Fruit fly (Drosophila melanogaster) whole organism, embryonic: ENCODE measurements around the gene LanB1.
A peak's percentile ranks its signal among the peaks of the same experiment; 100 is the strongest.

Source experiments
- ATbp ChIP-seq: fragments of 200-800 bp; sonication (Bioruptor generic); optimal IDR thresholded peaks from 2 replicates; lab custom pipeline; 2017; ENCODE audit warnings: missing biosample characterization, mild to moderate bottlenecking, missing genetic modification characterization, missing genetic modification reagents
- CG11093 ChIP-seq: fragments of 200-800 bp; sonication (Bioruptor generic); IDR thresholded peaks from 3 replicates; pipeline ENCODE4 v1.3.6; 2022; ENCODE audit warnings: missing biosample characterization, missing genetic modification characterization
- CG11504 ChIP-seq: fragments of 200-800 bp; sonication (Bioruptor generic); optimal IDR thresholded peaks from 3 replicates; lab custom pipeline; 2019; ENCODE audit warnings: missing biosample characterization, mild to moderate bottlenecking, missing genetic modification characterization, moderate library complexity
- CG12155 ChIP-seq: fragments of 200-800 bp; sonication (Bioruptor generic); optimal IDR thresholded peaks from 3 replicates; lab custom pipeline; 2016; ENCODE audit warnings: missing biosample characterization, missing genetic modification characterization
- CG15479 ChIP-seq: fragments of 200-800 bp; sonication (Bioruptor generic); optimal IDR thresholded peaks from 3 replicates; lab custom pipeline; 2019; ENCODE audit warnings: missing biosample characterization, mild to moderate bottlenecking, missing genetic modification characterization, moderate library complexity
- CG17361 ChIP-seq: fragments of 200-800 bp; sonication (Bioruptor generic); IDR thresholded peaks from 3 replicates; pipeline ENCODE4 v1.3.6; 2022; ENCODE audit warnings: missing biosample characterization, missing genetic modification characterization
- CG1792 ChIP-seq: fragments of 200-800 bp; sonication (Bioruptor generic); optimal IDR thresholded peaks from 2 replicates; lab custom pipeline; 2016; ENCODE audit warnings: missing biosample characterization, missing genetic modification characterization
- CG2199 ChIP-seq: fragments of 200-800 bp; sonication (Bioruptor generic); IDR thresholded peaks from 3 replicates; pipeline ENCODE4 v1.3.6; 2022; ENCODE audit warnings: missing biosample characterization, missing genetic modification characterization
- CG2712 ChIP-seq: fragments of 200-800 bp; optimal IDR thresholded peaks from 3 replicates; lab custom pipeline; 2019; ENCODE audit warnings: missing biosample characterization, mild to moderate bottlenecking, missing genetic modification characterization, moderate library complexity
- CG31441 ChIP-seq: fragments of 200-800 bp; sonication (Bioruptor generic); IDR thresholded peaks from 2 replicates; pipeline ENCODE4 v1.3.6; 2022; ENCODE audit warnings: missing biosample characterization, missing genetic modification characterization
- CG4282 ChIP-seq: fragments of 200-800 bp; sonication (Bioruptor generic); optimal IDR thresholded peaks from 2 replicates; lab custom pipeline; 2016; ENCODE audit warnings: missing biosample characterization, missing genetic modification characterization
- CG4328 ChIP-seq: fragments of 200-800 bp; sonication (Bioruptor generic); optimal IDR thresholded peaks from 3 replicates; lab custom pipeline; 2017; ENCODE audit warnings: missing biosample characterization, missing genetic modification reagents, missing genetic modification characterization
- CG8388 ChIP-seq: fragments of 200-800 bp; sonication (Bioruptor generic); optimal IDR thresholded peaks from 2 replicates; lab custom pipeline; 2019; ENCODE audit warnings: missing biosample characterization, mild to moderate bottlenecking, missing genetic modification characterization, moderate library complexity
- D19B ChIP-seq: fragments of 200-800 bp; sonication (Bioruptor generic); optimal IDR thresholded peaks from 2 replicates; lab custom pipeline; 2017; ENCODE audit warnings: missing biosample characterization, mild to moderate bottlenecking, missing genetic modification characterization
- Ets65A ChIP-seq: fragments of 200-800 bp; sonication (Bioruptor generic); peaks from one replicate; lab custom pipeline; 2016; ENCODE audit warnings: missing biosample characterization, missing genetic modification characterization
- Hsf ChIP-seq: fragments of 200-800 bp; sonication (Bioruptor generic); optimal IDR thresholded peaks from 3 replicates; lab custom pipeline; 2016; ENCODE audit warnings: missing biosample characterization, missing genetic modification characterization
- Nf-YB ChIP-seq: fragments of 200-800 bp; sonication (Bioruptor generic); optimal IDR thresholded peaks from 3 replicates; lab custom pipeline; 2019; ENCODE audit warnings: missing biosample characterization, mild to moderate bottlenecking, missing genetic modification characterization, moderate library complexity
- Oli ChIP-seq: fragments of 200-800 bp; sonication (Bioruptor generic); optimal IDR thresholded peaks from 2 replicates; lab custom pipeline; 2018; ENCODE audit warnings: missing biosample characterization, mild to moderate bottlenecking, missing genetic modification characterization, moderate library complexity
- Scr ChIP-seq: fragments of 200-800 bp; sonication (Bioruptor generic); IDR thresholded peaks from 2 replicates; pipeline ENCODE4 v1.3.6; 2022; ENCODE audit warnings: missing biosample characterization, missing genetic modification characterization; ENCODE audit not compliant: partially characterized antibody
- Sin3A ChIP-seq: fragments of >200 bp; optimal IDR thresholded peaks from 2 replicates; lab custom pipeline; 2018
- Sox102F ChIP-seq: fragments of 200-800 bp; sonication (Bioruptor generic); optimal IDR thresholded peaks from 2 replicates; lab custom pipeline; 2018; ENCODE audit warnings: missing biosample characterization, mild to moderate bottlenecking, missing genetic modification characterization, moderate library complexity
- Ssrp ChIP-seq: fragments of 200-800 bp; sonication (Bioruptor generic); optimal IDR thresholded peaks from 2 replicates; lab custom pipeline; 2018; ENCODE audit warnings: missing biosample characterization, mild to moderate bottlenecking, missing genetic modification characterization, moderate library complexity
- az2 ChIP-seq: fragments of 200-800 bp; sonication (Bioruptor generic); optimal IDR thresholded peaks from 3 replicates; lab custom pipeline; 2016; ENCODE audit warnings: missing biosample characterization, missing genetic modification characterization
- bigmax ChIP-seq: fragments of 200-800 bp; sonication (Bioruptor generic); optimal IDR thresholded peaks from 2 replicates; lab custom pipeline; 2018; ENCODE audit warnings: missing biosample characterization, mild to moderate bottlenecking, missing genetic modification characterization
- bsh ChIP-seq, 2 experiments: fragments of 200-800 bp; sonication (Bioruptor generic); optimal IDR thresholded peaks; 2 replicates each; lab custom pipeline; 2017 to 2018; ENCODE audit warnings: mild to moderate bottlenecking in 2 of 2, missing biosample characterization in 2 of 2, missing genetic modification characterization in 2 of 2, moderate library complexity in 1 of 2
- fd3F ChIP-seq: fragments of 200-800 bp; sonication (Bioruptor generic); optimal IDR thresholded peaks from 2 replicates; lab custom pipeline; 2018; ENCODE audit warnings: missing biosample characterization, mild to moderate bottlenecking, missing genetic modification characterization, moderate library complexity
- fd64A ChIP-seq: fragments of 200-800 bp; sonication (Bioruptor generic); optimal IDR thresholded peaks from 3 replicates; lab custom pipeline; 2018; ENCODE audit warnings: missing biosample characterization, mild to moderate bottlenecking, missing genetic modification characterization
- gcm ChIP-seq: fragments of 200-800 bp; sonication (Bioruptor generic); optimal IDR thresholded peaks from 2 replicates; lab custom pipeline; 2019; ENCODE audit warnings: missing biosample characterization, mild to moderate bottlenecking, missing genetic modification characterization, moderate library complexity
- grau ChIP-seq: fragments of 200-800 bp; optimal IDR thresholded peaks from 3 replicates; lab custom pipeline; 2019; ENCODE audit warnings: missing biosample characterization, mild to moderate bottlenecking, missing genetic modification characterization, moderate library complexity
- hkb ChIP-seq, 2 experiments: fragments of 200-800 bp in 1 of 2; fragments of >200 bp in 1 of 2; sonication (Bioruptor generic) in 1 of 2; IDR thresholded peaks in 1 of 2; optimal IDR thresholded peaks in 1 of 2; 2 replicates each; pipeline versions ENCODE4 v1.3.6 to Lab custom; 2017 to 2022; ENCODE audit warnings: missing biosample characterization in 1 of 2, missing genetic modification characterization in 1 of 2
- ind ChIP-seq: fragments of 200-800 bp; sonication (Bioruptor generic); optimal IDR thresholded peaks from 3 replicates; lab custom pipeline; 2016; ENCODE audit warnings: missing biosample characterization, missing genetic modification characterization
- ken ChIP-seq: fragments of 200-800 bp; sonication (Bioruptor generic); IDR thresholded peaks from 3 replicates; pipeline ENCODE4 v1.3.6; 2022; ENCODE audit warnings: missing biosample characterization, missing genetic modification characterization
- lilli ChIP-seq: fragments of 200-800 bp; sonication (Bioruptor generic); optimal IDR thresholded peaks from 3 replicates; lab custom pipeline; 2016; ENCODE audit warnings: missing biosample characterization, missing genetic modification characterization
- lola ChIP-seq, 3 experiments: fragments of >200 bp in 2 of 3; fragments of 200-800 bp in 1 of 3; sonication (Bioruptor generic) in 1 of 3; optimal IDR thresholded peaks; 2 replicates each; lab custom pipeline; 2017 to 2019; ENCODE audit warnings: missing biosample characterization in 3 of 3, missing genetic modification characterization in 3 of 3, mild to moderate bottlenecking in 1 of 3, moderate library complexity in 1 of 3
- nmo ChIP-seq: fragments of 200-800 bp; sonication (Bioruptor generic); optimal IDR thresholded peaks from 2 replicates; lab custom pipeline; 2018; ENCODE audit warnings: missing biosample characterization, mild to moderate bottlenecking, missing genetic modification characterization, moderate library complexity
- phol ChIP-seq: fragments of 200-800 bp; sonication (Bioruptor generic); optimal IDR thresholded peaks from 3 replicates; lab custom pipeline; 2018; ENCODE audit warnings: missing biosample characterization, mild to moderate bottlenecking, missing genetic modification characterization, moderate library complexity
- row ChIP-seq: fragments of 200-800 bp; sonication (Bioruptor generic); IDR thresholded peaks from 3 replicates; pipeline ENCODE4 v1.3.6; 2022; ENCODE audit warnings: missing biosample characterization, missing genetic modification characterization
- sc ChIP-seq, 3 experiments: fragments of >200 bp in 2 of 3; fragments of 200-800 bp in 1 of 3; sonication (Bioruptor generic) in 1 of 3; optimal IDR thresholded peaks; 2 replicates in 2 of 3; 3 replicates in 1 of 3; lab custom pipeline; 2017; ENCODE audit warnings: mild to moderate bottlenecking in 1 of 3, missing biosample characterization in 1 of 3, missing genetic modification characterization in 1 of 3, missing genetic modification reagents in 1 of 3
- sens ChIP-seq: fragments of 200-800 bp; sonication (Bioruptor generic); peaks from one replicate; lab custom pipeline; 2016; ENCODE audit warnings: missing biosample characterization, missing genetic modification characterization
- tgo ChIP-seq: fragments of 200-800 bp; sonication (Bioruptor generic); IDR thresholded peaks from 3 replicates; pipeline ENCODE4 v1.3.6; 2022; ENCODE audit warnings: missing biosample characterization, missing genetic modification characterization
- tin ChIP-seq: fragments of 200-800 bp; sonication (Bioruptor generic); optimal IDR thresholded peaks from 3 replicates; lab custom pipeline; 2016; ENCODE audit warnings: missing biosample characterization, missing genetic modification characterization
- trem ChIP-seq: fragments of 200-800 bp; optimal IDR thresholded peaks from 3 replicates; lab custom pipeline; 2019; ENCODE audit warnings: missing biosample characterization, mild to moderate bottlenecking, missing genetic modification characterization, moderate library complexity
- twi ChIP-seq: fragments of 200-800 bp; optimal IDR thresholded peaks from 2 replicates; lab custom pipeline; 2019; ENCODE audit warnings: missing biosample characterization, mild to moderate bottlenecking, missing genetic modification characterization, moderate library complexity
- tx ChIP-seq: fragments of 200-800 bp; sonication (Bioruptor generic); optimal IDR thresholded peaks from 2 replicates; lab custom pipeline; 2016; ENCODE audit warnings: missing biosample characterization, missing genetic modification characterization
- unc-4 ChIP-seq: fragments of 200-800 bp; sonication (Bioruptor generic); IDR thresholded peaks from 2 replicates; pipeline ENCODE4 v1.3.6; 2022; ENCODE audit warnings: missing biosample characterization, missing genetic modification characterization; ENCODE audit not compliant: partially characterized antibody
- unpg ChIP-seq: fragments of 200-800 bp; sonication (Bioruptor generic); optimal IDR thresholded peaks from 3 replicates; lab custom pipeline; 2018; ENCODE audit warnings: missing biosample characterization, mild to moderate bottlenecking, missing genetic modification characterization, moderate library complexity

LanB1 gene

DNA sequence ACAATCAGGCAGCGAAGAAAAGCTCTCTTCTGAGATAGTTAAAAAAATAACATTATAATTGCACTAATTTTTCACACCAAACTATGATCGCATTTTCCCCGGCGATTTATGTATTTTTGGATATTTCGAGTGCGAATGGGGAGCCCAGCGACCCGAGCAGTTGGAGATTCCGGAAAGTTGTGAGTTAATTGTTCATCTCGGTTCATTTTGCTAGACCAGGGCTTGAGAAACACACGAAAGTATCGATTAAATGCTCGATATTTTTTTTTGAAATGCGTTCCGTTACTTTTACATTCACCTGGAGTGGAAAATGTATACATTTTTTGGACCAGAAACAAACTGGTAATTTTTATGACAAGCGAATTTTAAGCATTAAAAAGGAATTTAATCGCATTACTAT lies 719 bp upstream of the LanB1 start, which contains the start of gene Cdc14 (continued):
- TF ChIP-seq unc-4 (GFP tag; lab: Robert Waterston, UW) (peak; percentile 61), CG11093 (GFP tag; lab: Robert Waterston, UW) (no peak), Sin3A (lab: Kevin White, UChicago) (no peak), CG12155 (GFP tag; lab: Kevin White, UChicago) (no peak), CG1792 (GFP tag; lab: Kevin White, UChicago) (no peak)
- TF ChIP-seq, all 482 proteins: peak for 85

DNA sequence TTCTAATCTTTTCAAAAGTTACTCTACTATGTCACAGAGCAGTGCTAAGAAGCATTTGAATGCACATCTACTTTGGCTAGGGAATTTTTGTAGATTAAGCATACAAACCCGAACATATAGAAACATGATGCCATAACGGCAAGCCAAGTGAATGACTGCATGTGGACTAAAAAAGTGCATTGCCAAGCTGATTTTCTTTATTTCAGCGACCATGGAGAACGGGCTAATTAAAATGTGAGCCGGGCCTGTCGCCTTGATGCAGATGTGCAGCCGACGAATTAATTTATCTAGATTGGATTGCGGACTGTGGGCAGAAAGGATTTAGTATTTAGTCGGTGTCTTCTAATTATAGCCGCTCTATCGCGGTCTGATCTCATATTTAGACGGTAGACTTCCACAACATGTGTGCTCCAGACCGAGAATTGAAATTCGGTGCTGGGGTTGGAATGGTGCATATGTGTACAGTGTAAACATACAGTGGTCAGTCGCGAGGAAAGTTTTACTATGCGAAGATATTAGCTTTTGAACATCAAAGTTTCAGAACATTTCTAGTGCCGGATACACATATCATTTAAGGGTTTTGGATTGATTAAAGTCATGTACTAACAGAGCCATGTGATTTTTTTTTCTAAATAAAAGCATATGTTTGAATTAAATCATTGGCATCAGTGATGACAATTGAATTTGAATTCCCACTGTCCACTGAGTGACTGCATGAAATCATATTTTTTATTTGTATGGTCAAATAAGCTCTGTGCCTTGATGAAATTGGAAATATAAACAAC lies 1.5 kb downstream of the LanB1 start:
- no peak for TF ChIP-seq CG4328
- peak; percentile 42 for TF ChIP-seq phol (tag; lab: Kevin White, UChicago)
- peak; percentile 99 for TF ChIP-seq twi (tag; lab: Kevin White, UChicago)
- peak; percentile 72 for TF ChIP-seq Ets65A (GFP tag; lab: Kevin White, UChicago)
- TF ChIP-seq fd64A (GFP tag; lab: Kevin White, UChicago) = no peak
- TF ChIP-seq bsh (GFP tag; optimal IDR thresholded peaks at IDR 0.05; lab: Kevin White, UChicago) = peak in 1 of 2 experiments; percentile 36
- no peak for TF ChIP-seq D19B (GFP tag; lab: Kevin White, UChicago)
- TF ChIP-seq sens (GFP tag; lab: Kevin White, UChicago) = peak; percentile 69
- no peak for TF ChIP-seq Scr (GFP tag; lab: Robert Waterston, UW)
- peak; percentile 18 for TF ChIP-seq lilli (GFP tag; lab: Kevin White, UChicago)
- peak; percentile 39; the same call in 1 of the 3 replicates for TF ChIP-seq CG17361 (GFP tag; lab: Robert Waterston, UW)
- TF ChIP-seq trem (tag; lab: Kevin White, UChicago) = peak; percentile 0
- peak; percentile 1 for TF ChIP-seq nmo (GFP tag; lab: Kevin White, UChicago)
- peak; percentile 29 for TF ChIP-seq ATbp
- no peak for TF ChIP-seq sc (optimal IDR thresholded peaks at IDR 0.05; lab: Kevin White, UChicago)
- TF ChIP-seq sc (GFP tag; optimal IDR thresholded peaks at IDR 0.05; lab: Kevin White, UChicago) = peak; percentile 11
- peak; percentile 77; the same call in 2 of the 3 replicates for TF ChIP-seq CG2199 (GFP tag; lab: Robert Waterston, UW)
- TF ChIP-seq bigmax = no peak
- peak; percentile 18 for TF ChIP-seq Ssrp (tag; lab: Kevin White, UChicago)
- TF ChIP-seq tx (GFP tag; lab: Kevin White, UChicago) = no peak
- TF ChIP-seq fd3F = no peak
- TF ChIP-seq CG4282 (GFP tag; lab: Kevin White, UChicago) = no peak
- TF ChIP-seq Hsf = peak; percentile 6
- peak; percentile 17 for TF ChIP-seq Oli (tag; lab: Kevin White, UChicago)
- peak; percentile 18 for TF ChIP-seq Sox102F (GFP tag; lab: Kevin White, UChicago)
- no peak for TF ChIP-seq ken (GFP tag; lab: Robert Waterston, UW)
- peak; percentile 33 for TF ChIP-seq CG8388 (GFP tag; lab: Kevin White, UChicago)
- TF ChIP-seq lola (GFP tag; optimal IDR thresholded peaks at IDR 0.05; lab: Kevin White, UChicago) = peak in 1 of 3 experiments; percentile 9
- TF ChIP-seq ind (GFP tag; lab: Kevin White, UChicago) = peak; percentile 8
- no peak for TF ChIP-seq CG15479 (GFP tag; lab: Kevin White, UChicago)
- TF ChIP-seq CG2712 = no peak
- TF ChIP-seq az2 (GFP tag; lab: Kevin White, UChicago) = peak; percentile 13
- TF ChIP-seq unpg (GFP tag; lab: Kevin White, UChicago) = peak; percentile 1
- TF ChIP-seq CG31441 (GFP tag; lab: Robert Waterston, UW) = 0 out of 2 replicates have a peak, but pooled peaks have one; percentile 10
- TF ChIP-seq tgo = 0 out of 3 replicates have a peak, but pooled peaks have one; percentile 13
- peak; percentile 7 for TF ChIP-seq tin (GFP tag; lab: Kevin White, UChicago)
- peak; percentile 37 for TF ChIP-seq row (GFP tag; lab: Robert Waterston, UW)
- TF ChIP-seq CG11504 = peak; percentile 62
- TF ChIP-seq gcm (GFP tag; lab: Kevin White, UChicago) = no peak
- TF ChIP-seq hkb (optimal IDR thresholded peaks at IDR 0.05; lab: Kevin White, UChicago) = no peak
- peak; percentile 28; the same call in 1 of the 2 replicates for TF ChIP-seq hkb (GFP tag; IDR thresholded peaks at IDR 0.05; lab: Robert Waterston, UW)
- TF ChIP-seq Nf-YB (GFP tag; lab: Kevin White, UChicago) = peak; percentile 5
- peak; percentile 56 for TF ChIP-seq grau (tag; lab: Kevin White, UChicago)
